Fruit fly (Drosophila melanogaster) whole organism, embryonic: Measurements from ENCODE around the gene MCU.

ENCODE experiments used
- B-H2 ChIP-seq: fragments of 200-800 bp; sonication (Bioruptor generic); optimal IDR thresholded peaks from 2 replicates; lab custom pipeline; 2018; ENCODE audit warnings: missing biosample characterization, mild to moderate bottlenecking, missing genetic modification characterization
- BEAF-32 ChIP-seq: fragments of 200-800 bp; sonication (Bioruptor generic); optimal IDR thresholded peaks from 3 replicates; lab custom pipeline; 2017; ENCODE audit warnings: missing biosample characterization, missing genetic modification characterization, mild to moderate bottlenecking, moderate library complexity, missing genetic modification reagents
- Bgb ChIP-seq: fragments of 200-800 bp; sonication (Bioruptor generic); IDR thresholded peaks from 2 replicates; pipeline ENCODE4 v1.3.6; 2022; ENCODE audit warnings: missing biosample characterization, missing genetic modification characterization; ENCODE audit not compliant: partially characterized antibody
- BtbVII ChIP-seq: fragments of 200-800 bp; sonication (Bioruptor generic); optimal IDR thresholded peaks from 3 replicates; lab custom pipeline; 2017; ENCODE audit warnings: missing biosample characterization, mild to moderate bottlenecking, missing genetic modification characterization
- CG10654 ChIP-seq: fragments of 200-800 bp; sonication (Bioruptor generic); optimal IDR thresholded peaks from 2 replicates; lab custom pipeline; 2016; ENCODE audit warnings: missing biosample characterization, missing genetic modification characterization
- CG11504 ChIP-seq: fragments of 200-800 bp; sonication (Bioruptor generic); optimal IDR thresholded peaks from 3 replicates; lab custom pipeline; 2019; ENCODE audit warnings: missing biosample characterization, mild to moderate bottlenecking, missing genetic modification characterization, moderate library complexity
- CG12236 ChIP-seq: fragments of 200-800 bp; sonication (Bioruptor generic); optimal IDR thresholded peaks from 2 replicates; lab custom pipeline; 2016; ENCODE audit warnings: missing biosample characterization, missing genetic modification characterization
- CG13296 ChIP-seq: fragments of 200-800 bp; sonication (Bioruptor generic); optimal IDR thresholded peaks from 3 replicates; lab custom pipeline; 2018; ENCODE audit warnings: missing biosample characterization, mild to moderate bottlenecking, missing genetic modification characterization
- CG13624 ChIP-seq: fragments of 200-800 bp; sonication (Bioruptor generic); optimal IDR thresholded peaks from 2 replicates; lab custom pipeline; 2016; ENCODE audit warnings: missing biosample characterization, missing genetic modification characterization
- CG14014 ChIP-seq: fragments of 200-800 bp; sonication (Bioruptor generic); IDR thresholded peaks from 2 replicates; pipeline ENCODE4 v1.3.6; 2022; ENCODE audit warnings: missing biosample characterization, missing genetic modification characterization
- CG17385 ChIP-seq: fragments of 200-800 bp; sonication (Bioruptor generic); optimal IDR thresholded peaks from 3 replicates; lab custom pipeline; 2018; ENCODE audit warnings: missing biosample characterization, mild to moderate bottlenecking, missing genetic modification characterization
- CG17612 ChIP-seq: fragments of 200-800 bp; sonication (Bioruptor generic); IDR thresholded peaks from 2 replicates; pipeline ENCODE4 v1.3.6; 2022; ENCODE audit warnings: missing biosample characterization, missing genetic modification characterization
- CG30020 ChIP-seq: fragments of 200-800 bp; optimal IDR thresholded peaks from 2 replicates; lab custom pipeline; 2019; ENCODE audit warnings: missing biosample characterization, mild to moderate bottlenecking, missing genetic modification characterization, moderate library complexity
- CG31365 ChIP-seq: fragments of 200-800 bp; sonication (Bioruptor generic); optimal IDR thresholded peaks from 2 replicates; lab custom pipeline; 2018; ENCODE audit warnings: missing biosample characterization, mild to moderate bottlenecking, missing genetic modification characterization
- CG32767 ChIP-seq: fragments of 200-800 bp; sonication (Bioruptor generic); IDR thresholded peaks from 2 replicates; pipeline ENCODE4 v1.3.6; 2022; ENCODE audit warnings: missing biosample characterization, missing genetic modification characterization
- CG4730 ChIP-seq: fragments of 200-800 bp; sonication (Bioruptor generic); IDR thresholded peaks from 2 replicates; pipeline ENCODE4 v1.3.6; 2022; ENCODE audit warnings: missing biosample characterization, missing genetic modification characterization
- CG4854 ChIP-seq: fragments of 200-800 bp; sonication (Bioruptor generic); optimal IDR thresholded peaks from 2 replicates; lab custom pipeline; 2016; ENCODE audit warnings: missing biosample characterization, missing genetic modification characterization, inconsistent platforms
- CG7839 ChIP-seq: fragments of 200-800 bp; sonication (Bioruptor generic); optimal IDR thresholded peaks from 3 replicates; lab custom pipeline; 2018; ENCODE audit warnings: missing biosample characterization, mild to moderate bottlenecking, missing genetic modification characterization, moderate library complexity
- CG7928 ChIP-seq: fragments of 200-800 bp; sonication (Bioruptor generic); optimal IDR thresholded peaks from 2 replicates; lab custom pipeline; 2017; ENCODE audit warnings: missing biosample characterization, mild to moderate bottlenecking, missing genetic modification characterization
- CG9932 ChIP-seq: fragments of 200-800 bp; sonication (Bioruptor generic); IDR thresholded peaks from 2 replicates; pipeline ENCODE4 v1.3.6; 2022; ENCODE audit warnings: missing biosample characterization, missing genetic modification characterization
- E2f1 ChIP-seq: fragments of 200-800 bp; sonication (Bioruptor generic); IDR thresholded peaks from 2 replicates; pipeline ENCODE4 v1.3.6; 2022; ENCODE audit warnings: missing biosample characterization, missing genetic modification characterization
- HLH3B ChIP-seq: fragments of 200-800 bp; sonication (Bioruptor generic); IDR thresholded peaks from 2 replicates; pipeline ENCODE4 v1.3.6; 2022; ENCODE audit warnings: missing biosample characterization, missing genetic modification characterization
- HmgZ ChIP-seq: fragments of 200-800 bp; sonication (Bioruptor generic); optimal IDR thresholded peaks from 2 replicates; lab custom pipeline; 2018; ENCODE audit warnings: missing biosample characterization, mild to moderate bottlenecking, missing genetic modification characterization
- Kr ChIP-seq: fragments of 200-800 bp; sonication (Bioruptor generic); optimal IDR thresholded peaks from 2 replicates; lab custom pipeline; 2017; ENCODE audit warnings: missing biosample characterization, mild to moderate bottlenecking, missing genetic modification characterization
- Lhr ChIP-seq: fragments of 200-800 bp; sonication (Bioruptor generic); optimal IDR thresholded peaks from 3 replicates; lab custom pipeline; 2017; ENCODE audit warnings: mild to moderate bottlenecking, missing biosample characterization, missing genetic modification reagents, missing genetic modification characterization
- Meics ChIP-seq: fragments of 200-800 bp; sonication (Bioruptor generic); optimal IDR thresholded peaks from 2 replicates; lab custom pipeline; 2017; ENCODE audit warnings: missing biosample characterization, mild to moderate bottlenecking, missing genetic modification characterization
- NC2α ChIP-seq: fragments of 200-800 bp; sonication (Bioruptor generic); optimal IDR thresholded peaks from 2 replicates; lab custom pipeline; 2016; ENCODE audit warnings: missing biosample characterization, missing genetic modification characterization
- Oaz ChIP-seq: fragments of 200-800 bp; sonication (Bioruptor generic); IDR thresholded peaks from 2 replicates; pipeline ENCODE4 v1.3.6; 2022; ENCODE audit warnings: missing biosample characterization, missing genetic modification characterization
- Sry-β ChIP-seq: fragments of 200-800 bp; sonication (Bioruptor generic); optimal IDR thresholded peaks from 2 replicates; lab custom pipeline; 2018; ENCODE audit warnings: missing biosample characterization, mild to moderate bottlenecking, missing genetic modification characterization, moderate library complexity
- Sry-δ ChIP-seq: fragments of 200-800 bp; sonication (Bioruptor generic); optimal IDR thresholded peaks from 2 replicates; lab custom pipeline; 2016; ENCODE audit warnings: missing biosample characterization, missing genetic modification characterization
- Xrp1 ChIP-seq: fragments of 200-800 bp; sonication (Bioruptor generic); IDR thresholded peaks from 2 replicates; pipeline ENCODE4 v1.3.6; 2022; ENCODE audit warnings: missing biosample characterization, missing genetic modification characterization
- ab ChIP-seq: fragments of 200-800 bp; sonication (Bioruptor generic); optimal IDR thresholded peaks from 2 replicates; lab custom pipeline; 2016; ENCODE audit warnings: missing biosample characterization, missing genetic modification characterization
- amos ChIP-seq: fragments of 200-800 bp; sonication (Bioruptor generic); IDR thresholded peaks from 2 replicates; pipeline ENCODE4 v1.3.6; 2022; ENCODE audit warnings: missing biosample characterization, missing genetic modification characterization; ENCODE audit not compliant: partially characterized antibody
- cato ChIP-seq: fragments of 200-800 bp; sonication (Bioruptor generic); optimal IDR thresholded peaks from 2 replicates; lab custom pipeline; 2016; ENCODE audit warnings: missing biosample characterization, missing genetic modification characterization, borderline replicate concordance
- cwo ChIP-seq: fragments of 200-800 bp; sonication (Bioruptor generic); optimal IDR thresholded peaks from 3 replicates; lab custom pipeline; 2017; ENCODE audit warnings: missing biosample characterization, missing genetic modification characterization, mild to moderate bottlenecking, moderate library complexity, missing genetic modification reagents
- fd96Cb ChIP-seq: fragments of 200-800 bp; sonication (Bioruptor generic); optimal IDR thresholded peaks from 2 replicates; lab custom pipeline; 2018; ENCODE audit warnings: missing biosample characterization, mild to moderate bottlenecking, missing genetic modification characterization, moderate library complexity
- insv ChIP-seq, 2 experiments: fragments of 200-800 bp; sonication (Bioruptor generic); optimal IDR thresholded peaks; 3 replicates each; lab custom pipeline; 2016 to 2018; ENCODE audit warnings: missing biosample characterization in 2 of 2, missing genetic modification characterization in 2 of 2
- inv ChIP-seq: fragments of 200-800 bp; sonication (Bioruptor generic); IDR thresholded peaks from 2 replicates; pipeline ENCODE4 v1.3.6; 2022; ENCODE audit warnings: missing biosample characterization, missing genetic modification characterization; ENCODE audit not compliant: partially characterized antibody
- jigr1 ChIP-seq: fragments of 200-800 bp; sonication (Bioruptor generic); IDR thresholded peaks from 3 replicates; pipeline ENCODE4 v1.3.6; 2022; ENCODE audit warnings: missing biosample characterization, missing genetic modification characterization
- jumu ChIP-seq: fragments of 200-800 bp; sonication (Bioruptor generic); optimal IDR thresholded peaks from 3 replicates; lab custom pipeline; 2016; ENCODE audit warnings: missing biosample characterization, missing genetic modification characterization
- nerfin-1 ChIP-seq: fragments of 200-800 bp; sonication (Bioruptor generic); optimal IDR thresholded peaks from 3 replicates; lab custom pipeline; 2019; ENCODE audit warnings: missing biosample characterization, mild to moderate bottlenecking, missing genetic modification characterization, moderate library complexity
- oc ChIP-seq: fragments of 200-800 bp; sonication (Bioruptor generic); optimal IDR thresholded peaks from 2 replicates; lab custom pipeline; 2018; ENCODE audit warnings: missing biosample characterization, mild to moderate bottlenecking, missing genetic modification characterization, moderate library complexity
- pfk ChIP-seq: fragments of 200-800 bp; sonication (Bioruptor generic); optimal IDR thresholded peaks from 2 replicates; lab custom pipeline; 2018; ENCODE audit warnings: missing biosample characterization, mild to moderate bottlenecking, missing genetic modification characterization, moderate library complexity
- sens-2 ChIP-seq: fragments of 200-800 bp; sonication (Bioruptor generic); IDR thresholded peaks from 2 replicates; pipeline ENCODE4 v1.3.6; 2022; ENCODE audit warnings: missing biosample characterization, missing genetic modification characterization
- sna ChIP-seq: fragments of 200-800 bp; sonication (Bioruptor generic); IDR thresholded peaks from 2 replicates; pipeline ENCODE4 v1.3.6; 2022; ENCODE audit warnings: missing biosample characterization, missing genetic modification characterization; ENCODE audit not compliant: partially characterized antibody
- tap ChIP-seq: fragments of 200-800 bp; optimal IDR thresholded peaks from 3 replicates; lab custom pipeline; 2019; ENCODE audit warnings: missing biosample characterization, mild to moderate bottlenecking, missing genetic modification characterization, moderate library complexity
- tna ChIP-seq: fragments of 200-800 bp; sonication (Bioruptor generic); IDR thresholded peaks from 2 replicates; pipeline ENCODE4 v1.3.6; 2022; ENCODE audit warnings: missing biosample characterization, missing genetic modification characterization; ENCODE audit not compliant: partially characterized antibody
- vvl ChIP-seq: fragments of 200-800 bp; sonication (Bioruptor generic); IDR thresholded peaks from 2 replicates; pipeline ENCODE4 v1.3.6; 2022; ENCODE audit warnings: missing biosample characterization, missing genetic modification characterization
- zen ChIP-seq: fragments of 200-800 bp; sonication (Bioruptor generic); optimal IDR thresholded peaks from 3 replicates; lab custom pipeline; 2018; ENCODE audit warnings: missing biosample characterization, mild to moderate bottlenecking, missing genetic modification characterization, moderate library complexity

The MCU gene

dm6 chr3L:6550178-6550977 is at the start of gene MCU (continued):
- TF ChIP-seq Lhr (GFP tag; lab: Kevin White, UChicago), result peak; percentile 90
- peak; percentile 54 for TF ChIP-seq CG9932 (GFP tag; lab: Robert Waterston, UW)
- TF ChIP-seq CG13296 (GFP tag; lab: Kevin White, UChicago), result peak; percentile 40
- no peak for TF ChIP-seq CG13624 (GFP tag; lab: Kevin White, UChicago)
- no peak for TF ChIP-seq HLH3B
- TF ChIP-seq B-H2 (GFP tag; lab: Kevin White, UChicago), result no peak
- peak; percentile 98 for TF ChIP-seq Bgb (GFP tag; lab: Robert Waterston, UW)
- TF ChIP-seq CG10654 (GFP tag; lab: Kevin White, UChicago), result no peak
- TF ChIP-seq Meics (GFP tag; lab: Kevin White, UChicago), result peak; percentile 5
- peak; percentile 0 for TF ChIP-seq zen
- TF ChIP-seq insv (GFP tag; optimal IDR thresholded peaks at IDR 0.05; lab: Kevin White, UChicago), result peak in 1 of 2 experiments; percentile 26
- TF ChIP-seq CG12236 (GFP tag; lab: Kevin White, UChicago), result no peak
- TF ChIP-seq Xrp1, result no peak
- TF ChIP-seq CG7928, result peak; percentile 31
- no peak for TF ChIP-seq fd96Cb (tag; lab: Kevin White, UChicago)
- no peak for TF ChIP-seq ab (GFP tag; lab: Kevin White, UChicago)
- no peak for TF ChIP-seq E2f1 (GFP tag; lab: Robert Waterston, UW)
- peak; percentile 35 for TF ChIP-seq BtbVII (GFP tag; lab: Kevin White, UChicago)
- TF ChIP-seq oc (tag; lab: Kevin White, UChicago), result no peak
- TF ChIP-seq Sry-δ (GFP tag; lab: Kevin White, UChicago), result peak; percentile 84
- TF ChIP-seq jumu (GFP tag; lab: Kevin White, UChicago), result no peak
- TF ChIP-seq Sry-β (GFP tag; lab: Kevin White, UChicago), result no peak
- no peak for TF ChIP-seq NC2α (GFP tag; lab: Kevin White, UChicago)
- no peak for TF ChIP-seq CG17385
- TF ChIP-seq amos (GFP tag; lab: Robert Waterston, UW), result peak; percentile 97; the same call in 1 of the 2 replicates
- TF ChIP-seq vvl (GFP tag; lab: Robert Waterston, UW), result peak; percentile 30; the same call in 1 of the 2 replicates
- TF ChIP-seq sens-2 (GFP tag; lab: Robert Waterston, UW), result no peak
- TF ChIP-seq cwo (GFP tag; lab: Kevin White, UChicago), result peak; percentile 78
- no peak for TF ChIP-seq CG17612 (GFP tag; lab: Robert Waterston, UW)
- TF ChIP-seq Kr (GFP tag; lab: Kevin White, UChicago), result no peak
- peak; percentile 57 for TF ChIP-seq HmgZ (tag; lab: Kevin White, UChicago)
- TF ChIP-seq CG30020 (tag; lab: Kevin White, UChicago), result no peak
- peak; percentile 94 for TF ChIP-seq BEAF-32 (GFP tag; lab: Kevin White, UChicago)
- TF ChIP-seq jigr1 (GFP tag; lab: Robert Waterston, UW), result no peak
- no peak for TF ChIP-seq CG31365 (tag; lab: Kevin White, UChicago)
- TF ChIP-seq CG32767 (GFP tag; lab: Robert Waterston, UW), result no peak
- no peak for TF ChIP-seq CG11504 (tag; lab: Kevin White, UChicago)
- TF ChIP-seq CG4730 (GFP tag; lab: Robert Waterston, UW), result no peak
- no peak for TF ChIP-seq CG14014
- TF ChIP-seq inv (GFP tag; lab: Robert Waterston, UW), result peak; percentile 94
- TF ChIP-seq nerfin-1 (tag; lab: Kevin White, UChicago), result no peak
- peak; percentile 9 for TF ChIP-seq CG7839
- TF ChIP-seq CG4854 (GFP tag; lab: Kevin White, UChicago), result no peak
- peak; percentile 94 for TF ChIP-seq sna (GFP tag; lab: Robert Waterston, UW)
- TF ChIP-seq pfk (GFP tag; lab: Kevin White, UChicago), result no peak
- TF ChIP-seq cato (GFP tag; lab: Kevin White, UChicago), result no peak
- TF ChIP-seq tna, result peak; percentile 96
- no peak for TF ChIP-seq Oaz
- TF ChIP-seq tap (tag; lab: Kevin White, UChicago), result peak; percentile 9
